Fruit fly (Drosophila melanogaster): ENCODE measurements around the gene CG42359.

CG42359 gene

dm6 chr3R:19180263-19180893, 18.3 kb upstream of the CG42359 start, which contains the start of the genes CG5555 and myd (continued):
- peak; percentile 27 for TF ChIP-seq Blimp-1 (GFP tag; optimal IDR thresholded peaks at IDR 0.05)
- TF ChIP-seq Poxn (GFP tag; IDR thresholded peaks at IDR 0.05) = no peak
- TF ChIP-seq jumu (GFP tag; optimal IDR thresholded peaks at IDR 0.05) = no peak
- TF ChIP-seq NfI (GFP tag; optimal IDR thresholded peaks at IDR 0.05) = peak; percentile 50
- no peak for TF ChIP-seq bcd (GFP tag; optimal IDR thresholded peaks at IDR 0.05)
- no peak for TF ChIP-seq bigmax (GFP tag; optimal IDR thresholded peaks at IDR 0.05)
- TF ChIP-seq CG11696 (GFP tag; IDR thresholded peaks at IDR 0.05) = 0 out of 2 replicates have a peak, but pooled peaks have one; percentile 31
- peak; percentile 30 for TF ChIP-seq scrt (GFP tag; optimal IDR thresholded peaks at IDR 0.05)
- TF ChIP-seq slou (GFP tag; optimal IDR thresholded peaks at IDR 0.05) = no peak
- peak; percentile 53 for TF ChIP-seq CG18599 (GFP tag; optimal IDR thresholded peaks at IDR 0.05)
- TF ChIP-seq CG2712 (tag; optimal IDR thresholded peaks at IDR 0.05) = peak; percentile 26

dm6 chr3R:19176700-19177099, 14.6 kb upstream of the CG42359 start, which contains the start of gene CG14282:
Gene CG14282, plus strand, starts transcription at chr3R:19177000.
- TF ChIP-seq schlank (tag; optimal IDR thresholded peaks at IDR 0.05) = no peak
- no peak for TF ChIP-seq CG4617 (GFP tag; optimal IDR thresholded peaks at IDR 0.05; ENCODE audit: borderline replicate concordance)
- TF ChIP-seq pho (GFP tag; optimal IDR thresholded peaks at IDR 0.05) = no peak
- no peak for TF ChIP-seq shn (GFP tag; optimal IDR thresholded peaks at IDR 0.05)
- no peak for TF ChIP-seq maf-S (GFP tag; optimal IDR thresholded peaks at IDR 0.05)

dm6 chr3R:19174512-19174911, 12.4 kb upstream of the CG42359 start:
- TF ChIP-seq sqz (GFP tag; optimal IDR thresholded peaks at IDR 0.05) = peak; percentile 95
- no peak for TF ChIP-seq CG16779 (GFP tag; IDR thresholded peaks at IDR 0.05)

- TF ChIP-seq CG34422 (GFP tag; IDR thresholded peaks at IDR 0.05) (no peak), Ets65A (GFP tag) (peak; percentile 60), E2f2 (GFP tag; IDR thresholded peaks at IDR 0.05) (0 out of 2 replicates have a peak, but pooled peaks have one; percentile 6)
Observed at dm6 chr3R:19167521-19167920, 5.4 kb upstream of the CG42359 start.

- 0 out of 3 replicates have a peak, but pooled peaks have one; percentile 1 for TF ChIP-seq zen2 (GFP tag; IDR thresholded peaks at IDR 0.05; ENCODE audit: partially characterized antibody)
- TF ChIP-seq CG32532 (GFP tag; IDR thresholded peaks at IDR 0.05) = peak; percentile 14; the same call in 1 of the 2 replicates
- TF ChIP-seq az2 (GFP tag; optimal IDR thresholded peaks at IDR 0.05) = peak; percentile 62
- peak; percentile 34 for TF ChIP-seq PHDP (tag; optimal IDR thresholded peaks at IDR 0.05)
- peak; percentile 52 for TF ChIP-seq CG10431 (GFP tag; optimal IDR thresholded peaks at IDR 0.05)
- peak; percentile 55; the same call in 1 of the 4 replicates for TF ChIP-seq chinmo (GFP tag; IDR thresholded peaks at IDR 0.05; ENCODE audit: partially characterized antibody)
- TF ChIP-seq nmo (GFP tag; optimal IDR thresholded peaks at IDR 0.05) = no peak
- no peak for TF ChIP-seq Atf-2 (GFP tag; optimal IDR thresholded peaks at IDR 0.05)
- TF ChIP-seq Stat92E (GFP tag; optimal IDR thresholded peaks at IDR 0.05) = peak in 1 of 3 experiments; percentile 1
- peak; percentile 10; the same call in 1 of the 2 replicates for TF ChIP-seq unc-4 (GFP tag; IDR thresholded peaks at IDR 0.05; ENCODE audit: partially characterized antibody)
- peak; percentile 23 for TF ChIP-seq oc (tag; optimal IDR thresholded peaks at IDR 0.05)
- TF ChIP-seq Med (GFP tag) = peak; percentile 60
- peak; percentile 97 for TF ChIP-seq sqz (GFP tag; optimal IDR thresholded peaks at IDR 0.05)
- no peak for TF ChIP-seq CG4617 (GFP tag; optimal IDR thresholded peaks at IDR 0.05; ENCODE audit: borderline replicate concordance)
- peak; percentile 40; the same call in 1 of the 2 replicates for TF ChIP-seq crol (GFP tag; IDR thresholded peaks at IDR 0.05)
- TF ChIP-seq gsb-n (tag; optimal IDR thresholded peaks at IDR 0.05) = peak; percentile 1
- peak; percentile 4 for TF ChIP-seq CG17385 (GFP tag; optimal IDR thresholded peaks at IDR 0.05)
- peak; percentile 24; the same call in 1 of the 2 replicates for TF ChIP-seq Xrp1 (GFP tag; IDR thresholded peaks at IDR 0.05)
- TF ChIP-seq CG2678 (tag; optimal IDR thresholded peaks at IDR 0.05) = no peak
- TF ChIP-seq Blimp-1 (GFP tag; optimal IDR thresholded peaks at IDR 0.05) = peak; percentile 63
- TF ChIP-seq crp (GFP tag; optimal IDR thresholded peaks at IDR 0.05) = no peak
- peak; percentile 82 for TF ChIP-seq scrt (GFP tag; optimal IDR thresholded peaks at IDR 0.05)
Observed at dm6 chr3R:19166077-19166778, 4.1 kb upstream of the CG42359 start.
